Fruit fly (Drosophila melanogaster): ENCODE results near the gene CG16825.

Gene CG16825

dm6 chr2L:13272541-13272940 is 32.0 kb upstream of the CG16825 start:
- no peak for TF ChIP-seq CG4707 (GFP tag; optimal IDR thresholded peaks at IDR 0.05)
- peak; percentile 0 for TF ChIP-seq Ets65A (GFP tag)
- peak in 1 of 2 experiments; percentile 18 for TF ChIP-seq Dfd (GFP tag; optimal IDR thresholded peaks at IDR 0.05)

- TF ChIP-seq CG13296 (GFP tag; optimal IDR thresholded peaks at IDR 0.05) (no peak), ewg (GFP tag; optimal IDR thresholded peaks at IDR 0.05) (peak; percentile 77), ftz-f1 (GFP tag; optimal IDR thresholded peaks at IDR 0.05) (peak; percentile 34), so (GFP tag; IDR thresholded peaks at IDR 0.05) (no peak), hkb (optimal IDR thresholded peaks at IDR 0.05) (no peak), hkb (GFP tag; IDR thresholded peaks at IDR 0.05) (no peak), lov (optimal IDR thresholded peaks at IDR 0.05) (no peak), lov (GFP tag; IDR thresholded peaks at IDR 0.05) (no peak), Dip3 (GFP tag; optimal IDR thresholded peaks at IDR 0.05) (no peak), CG4404 (GFP tag; IDR thresholded peaks at IDR 0.05) (no peak), CG18599 (GFP tag; optimal IDR thresholded peaks at IDR 0.05) (no peak), CG3838 (GFP tag; optimal IDR thresholded peaks at IDR 0.05) (no peak), scrt (GFP tag; optimal IDR thresholded peaks at IDR 0.05) (peak; percentile 92), ro (GFP tag; IDR thresholded peaks at IDR 0.05) (no peak), Ets65A (GFP tag) (peak; percentile 56), CG32772 (GFP tag; IDR thresholded peaks at IDR 0.05) (no peak), HLH4C (GFP tag; IDR thresholded peaks at IDR 0.05; ENCODE audit: partially characterized antibody) (no peak), vnd (GFP tag; IDR thresholded peaks at IDR 0.05; ENCODE audit: partially characterized antibody) (no peak), dmrt99B (tag; optimal IDR thresholded peaks at IDR 0.05) (no peak), CG7357 (GFP tag; IDR thresholded peaks at IDR 0.05) (no peak), CG6765 (GFP tag; optimal IDR thresholded peaks at IDR 0.05) (no peak), H2.0 (GFP tag; IDR thresholded peaks at IDR 0.05) (no peak), CG9437 (GFP tag; optimal IDR thresholded peaks at IDR 0.05) (no peak), org-1 (GFP tag; optimal IDR thresholded peaks at IDR 0.05) (no peak)
Measured at dm6 chr2L:13285791-13286190, 18.8 kb upstream of the CG16825 start.

- TF ChIP-seq CG2889 (GFP tag; IDR thresholded peaks at IDR 0.05) (no peak), klu (GFP tag; IDR thresholded peaks at IDR 0.05) (peak; percentile 56; the same call in 1 of the 2 replicates), slbo (GFP tag; IDR thresholded peaks at IDR 0.05) (peak; percentile 83), grau (tag; optimal IDR thresholded peaks at IDR 0.05) (peak; percentile 80), CG5245 (GFP tag; optimal IDR thresholded peaks at IDR 0.05) (no peak), tap (tag; optimal IDR thresholded peaks at IDR 0.05) (no peak), Dfd (GFP tag; optimal IDR thresholded peaks at IDR 0.05) (no peak), lilli (GFP tag; optimal IDR thresholded peaks at IDR 0.05) (peak; percentile 50), CG6813 (GFP tag; optimal IDR thresholded peaks at IDR 0.05) (no peak), h (optimal IDR thresholded peaks at IDR 0.05) (no peak), CG14050 (GFP tag; IDR thresholded peaks at IDR 0.05) (no peak), ems (GFP tag; optimal IDR thresholded peaks at IDR 0.05) (no peak), CG1024 (GFP tag; IDR thresholded peaks at IDR 0.05) (no peak), chif (GFP tag; optimal IDR thresholded peaks at IDR 0.05) (peak in 1 of 2 experiments; percentile 9), ken (GFP tag; IDR thresholded peaks at IDR 0.05) (0 out of 3 replicates have a peak, but pooled peaks have one; percentile 34), CG4617 (GFP tag; optimal IDR thresholded peaks at IDR 0.05; ENCODE audit: borderline replicate concordance) (peak; percentile 49), Fer3 (tag; optimal IDR thresholded peaks at IDR 0.05) (peak; percentile 52), shn (GFP tag; optimal IDR thresholded peaks at IDR 0.05) (no peak), Meics (GFP tag; optimal IDR thresholded peaks at IDR 0.05) (peak; percentile 69), Optix (GFP tag; IDR thresholded peaks at IDR 0.05) (no peak), CG1603 (tag; optimal IDR thresholded peaks at IDR 0.05) (no peak), CG12744 (GFP tag; optimal IDR thresholded peaks at IDR 0.05) (no peak), lab (GFP tag; optimal IDR thresholded peaks at IDR 0.05) (peak; percentile 57), CG17829 (tag; optimal IDR thresholded peaks at IDR 0.05) (peak; percentile 81), dysf (GFP tag; IDR thresholded peaks at IDR 0.05) (peak; percentile 67; the same call in 2 of the 3 replicates), bsh (GFP tag; optimal IDR thresholded peaks at IDR 0.05) (peak in 1 of 2 experiments; percentile 59)
Measured at dm6 chr2L:13286456-13286855, 18.1 kb upstream of the CG16825 start, which contains the start of the genes Drep4 and Uvrag. TSS of gene Drep4 (minus strand) at chr2L:13286462. TSS of gene Uvrag (plus strand) at chr2L:13286777.
